Worm (Caenorhabditis elegans): ENCODE measurements around the gene ooc-5.

- TF ChIP-seq hlh-1 (tag; optimal IDR thresholded peaks at IDR 0.05) (no peak), lin-13 (tag; optimal IDR thresholded peaks at IDR 0.05) (no peak)
Observed at ce11 chrII:8987962-8988361, 5.0 kb upstream of the ooc-5 start, which contains the start of gene C18E9.8.

All from whole organism, mixed stage, embryonic.